Worm (Caenorhabditis elegans) whole organism, L3 larva: Measurements from ENCODE around the gene hex-1.

Experiments
- R02D3.7 ChIP-seq: fragments of 150-350 bp; optimal IDR thresholded peaks from 2 replicates; lab custom pipeline; 2014; ENCODE audit warnings: missing biosample characterization, missing genetic modification characterization
- ceh-28 ChIP-seq: fragments of 150-350 bp; optimal IDR thresholded peaks from 2 replicates; lab custom pipeline; 2014; ENCODE audit warnings: missing biosample characterization, missing genetic modification reagents, missing genetic modification characterization
- ceh-82 ChIP-seq: fragments of 150-350 bp; optimal IDR thresholded peaks from 2 replicates; lab custom pipeline; 2014; ENCODE audit warnings: missing biosample characterization, missing genetic modification characterization
- elt-2 ChIP-seq: sonication (generic microtip); optimal IDR thresholded peaks from 2 replicates; lab custom pipeline; 2016; ENCODE audit warnings: missing genetic modification reagents, mild to moderate bottlenecking, missing genetic modification characterization, missing compliant biosample characterization
- elt-3 ChIP-seq, 3 experiments: fragments of 150-350 bp in 1 of 3; sonication (generic microtip) in 2 of 3; optimal IDR thresholded peaks; 2 replicates in 2 of 3; 4 replicates in 1 of 3; lab custom pipeline; 2014 to 2017; ENCODE audit warnings: missing biosample characterization in 3 of 3, missing genetic modification characterization in 3 of 3
- fos-1 ChIP-seq: fragments of 150-350 bp; optimal IDR thresholded peaks from 2 replicates; lab custom pipeline; 2014; ENCODE audit warnings: missing biosample characterization, missing genetic modification characterization
- nfya-1 ChIP-seq: sonication (generic microtip); optimal IDR thresholded peaks from 2 replicates; lab custom pipeline; 2017; ENCODE audit warnings: missing genetic modification characterization, mild to moderate bottlenecking, missing compliant biosample characterization, antibody characterized with exemption, moderate library complexity; ENCODE audit not compliant: insufficient read depth
- nhr-237 ChIP-seq: fragments of 150-350 bp; optimal IDR thresholded peaks from 2 replicates; lab custom pipeline; 2014; ENCODE audit warnings: missing biosample characterization, missing genetic modification characterization
- nhr-28 ChIP-seq: fragments of 150-350 bp; optimal IDR thresholded peaks from 2 replicates; lab custom pipeline; 2014; ENCODE audit warnings: missing biosample characterization, missing genetic modification characterization
- nhr-76 ChIP-seq: fragments of 150-350 bp; sonication (generic microtip); optimal IDR thresholded peaks from 5 replicates; lab custom pipeline; 2014; ENCODE audit warnings: missing biosample characterization, missing genetic modification characterization
- tbx-2 ChIP-seq: sonication (generic microtip); optimal IDR thresholded peaks from 2 replicates; lab custom pipeline; 2016; ENCODE audit warnings: mild to moderate bottlenecking, missing genetic modification characterization, missing compliant biosample characterization
- unc-39 ChIP-seq: sonication (generic microtip); optimal IDR thresholded peaks from 4 replicates; lab custom pipeline; 2017; ENCODE audit warnings: missing biosample characterization, missing genetic modification characterization
- ztf-11 ChIP-seq: fragments of 150-350 bp; optimal IDR thresholded peaks from 2 replicates; lab custom pipeline; 2014; ENCODE audit warnings: missing biosample characterization, missing genetic modification characterization

DNA sequence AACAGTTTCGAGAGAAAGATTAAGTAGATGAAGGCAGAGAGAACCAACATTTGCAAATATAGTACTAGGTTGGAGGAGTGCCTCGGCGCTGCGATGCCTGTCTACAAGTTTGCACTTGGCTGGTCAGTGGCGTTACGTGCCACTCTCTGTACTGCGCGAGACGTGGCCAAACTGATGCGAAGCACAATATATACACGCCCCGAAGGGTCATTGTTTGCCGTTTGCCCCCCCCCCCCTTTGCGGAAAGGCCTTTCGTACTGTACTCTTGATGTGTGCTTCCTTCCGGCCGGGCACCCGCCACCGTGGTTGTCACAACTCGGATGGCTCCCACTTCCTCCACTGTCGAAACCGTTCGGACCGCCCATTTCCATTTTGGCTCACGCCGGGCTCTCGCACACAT, 8.8 kb upstream of the hex-1 start:
- TF ChIP-seq elt-2 (tag; lab: Kevin White, UChicago): no peak
- no peak for TF ChIP-seq unc-39 (tag; lab: Kevin White, UChicago)
- TF ChIP-seq nhr-28 (tag; lab: Kevin White, UChicago): no peak
- no peak for TF ChIP-seq nhr-237
- TF ChIP-seq R02D3.7 (tag; lab: Kevin White, UChicago): no peak
- no peak for TF ChIP-seq ceh-82 (tag; lab: Kevin White, UChicago)
- TF ChIP-seq elt-3 (tag; optimal IDR thresholded peaks at IDR 0.05; lab: Kevin White, UChicago): no peak
- no peak for TF ChIP-seq tbx-2 (tag; lab: Kevin White, UChicago)
- TF ChIP-seq nfya-1 (tag; lab: Kevin White, UChicago): no peak
- no peak for TF ChIP-seq nhr-76 (tag; lab: Kevin White, UChicago)
- no peak for TF ChIP-seq ceh-28 (tag; lab: Kevin White, UChicago)
- no peak for TF ChIP-seq fos-1 (tag; lab: Kevin White, UChicago)
- TF ChIP-seq ztf-11 (tag; lab: Kevin White, UChicago): no peak
